Fruit fly (Drosophila melanogaster) S2 (cell line): Measurements from ENCODE around the gene Cp38.

Experiments used
- CG8478 ChIP-seq: fragments of >200 bp; optimal IDR thresholded peaks from 2 replicates; lab custom pipeline; 2018
- CTCF ChIP-seq, 2 experiments: fragments of >200 bp; optimal IDR thresholded peaks; 2 replicates each; lab custom pipeline; 2018

DNA sequence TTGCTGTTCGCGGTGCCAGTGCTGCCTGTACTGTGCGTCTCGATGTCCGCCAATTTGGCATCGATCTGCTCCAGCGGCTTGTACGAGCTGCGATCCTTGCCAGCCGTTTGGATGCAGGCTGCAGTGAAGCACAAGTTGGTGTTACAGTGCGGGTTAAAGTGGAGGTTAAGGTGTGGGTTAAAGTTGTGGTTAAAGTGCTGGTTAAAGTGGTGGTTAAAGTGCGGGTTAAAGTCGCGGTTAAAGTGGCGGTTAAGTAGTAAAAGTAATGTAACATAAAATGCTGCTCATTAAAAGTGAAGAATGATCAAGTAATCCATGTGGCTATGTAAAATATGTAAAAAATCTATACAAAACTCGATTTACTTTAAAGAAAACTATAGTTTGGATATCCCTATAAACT lies 29.5 kb upstream of the Cp38 start:
- TF ChIP-seq CG8478 (lab: Kevin White, UChicago) (no peak), CTCF (optimal IDR thresholded peaks at IDR 0.05; lab: Kevin White, UChicago) (no peak)
